ENCODE assay signal across 1 fruit fly cellular context in the genomic region with DNA sequence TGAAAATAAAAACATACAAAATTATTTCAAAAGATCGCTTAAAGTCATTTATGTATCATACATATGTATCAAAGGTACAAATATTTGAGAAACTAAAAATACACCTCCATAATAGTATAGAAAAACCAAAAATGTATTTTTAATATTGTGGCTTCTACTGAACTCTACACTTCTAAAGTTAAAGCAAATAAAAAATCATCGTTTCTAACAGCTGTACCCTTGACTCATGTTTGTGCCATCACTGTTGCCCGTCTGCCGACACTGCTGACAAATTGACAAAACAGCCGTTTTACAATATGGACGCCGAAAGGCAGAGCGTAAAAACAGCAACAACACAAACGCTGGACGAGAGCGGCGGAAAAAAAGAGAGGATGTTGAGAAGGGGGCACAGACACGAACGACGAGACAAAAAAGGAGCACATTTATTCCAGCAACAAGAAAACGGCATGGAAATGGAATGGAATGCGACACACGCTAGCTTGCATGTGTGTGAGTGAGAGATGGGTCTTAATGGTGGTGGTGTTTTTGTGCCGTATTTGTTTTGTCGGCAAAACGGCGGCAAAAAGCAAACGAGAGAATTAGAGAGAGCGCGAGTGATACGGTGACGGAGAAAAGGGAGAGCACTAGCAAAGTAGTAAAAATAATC.
TF ChIP-seq lines count a peak whose summit lies in the region.

No protein-coding gene starts in this region.

TF ChIP-seq in whole organism, embryonic, 481 proteins besides CTCF, POLR2A, EP300 and RAD21 (continued from another document and continues in another):
- peak; percentile 63 for TF ChIP-seq twi (tag; optimal IDR thresholded peaks at IDR 0.05; lab: Kevin White, UChicago)
- peak; percentile 73; the same call in 1 of the 3 replicates for TF ChIP-seq CG7357 (GFP tag; IDR thresholded peaks at IDR 0.05; lab: Robert Waterston, UW)
- no peak for TF ChIP-seq HLH4C (GFP tag; IDR thresholded peaks at IDR 0.05; lab: Robert Waterston, UW; ENCODE audit: partially characterized antibody)
- TF ChIP-seq CG4617 (GFP tag; optimal IDR thresholded peaks at IDR 0.05; lab: Kevin White, UChicago; ENCODE audit: borderline replicate concordance), result peak; percentile 2
- peak; percentile 83 for TF ChIP-seq nau (GFP tag; optimal IDR thresholded peaks at IDR 0.05; lab: Kevin White, UChicago)
- TF ChIP-seq tap (tag; optimal IDR thresholded peaks at IDR 0.05; lab: Kevin White, UChicago), result peak; percentile 73
- peak; percentile 74 for TF ChIP-seq run (tag; optimal IDR thresholded peaks at IDR 0.05; lab: Kevin White, UChicago)
- TF ChIP-seq Rx (GFP tag; IDR thresholded peaks at IDR 0.05; lab: Robert Waterston, UW), result no peak
- TF ChIP-seq CG10321 (GFP tag; IDR thresholded peaks at IDR 0.05; lab: Robert Waterston, UW), result no peak
- TF ChIP-seq HmgZ (tag; optimal IDR thresholded peaks at IDR 0.05; lab: Kevin White, UChicago), result peak; percentile 59
- peak; percentile 66; the same call in 2 of the 3 replicates for TF ChIP-seq CG11093 (GFP tag; IDR thresholded peaks at IDR 0.05; lab: Robert Waterston, UW)
- peak; percentile 76 for TF ChIP-seq CG15696 (tag; optimal IDR thresholded peaks at IDR 0.05; lab: Kevin White, UChicago)
- TF ChIP-seq Vsx1 (GFP tag; optimal IDR thresholded peaks at IDR 0.05; lab: Kevin White, UChicago), result peak; percentile 54
- TF ChIP-seq CG9797 (GFP tag; optimal IDR thresholded peaks at IDR 0.05; lab: Kevin White, UChicago), result no peak
- TF ChIP-seq CG30403 (GFP tag; optimal IDR thresholded peaks at IDR 0.05; lab: Kevin White, UChicago), result peak; percentile 82
- no peak for TF ChIP-seq Elba2 (GFP tag; optimal IDR thresholded peaks at IDR 0.05; lab: Kevin White, UChicago)
- TF ChIP-seq ara (GFP tag; IDR thresholded peaks at IDR 0.05; lab: Robert Waterston, UW), result no peak
- TF ChIP-seq lilli (GFP tag; optimal IDR thresholded peaks at IDR 0.05; lab: Kevin White, UChicago), result peak; percentile 86
- no peak for TF ChIP-seq Opbp (GFP tag; IDR thresholded peaks at IDR 0.05; lab: Robert Waterston, UW; ENCODE audit: partially characterized antibody)
- TF ChIP-seq CG7987 (GFP tag; optimal IDR thresholded peaks at IDR 0.05; lab: Kevin White, UChicago), result peak; percentile 69
- peak; percentile 87 for TF ChIP-seq Fer3 (tag; optimal IDR thresholded peaks at IDR 0.05; lab: Kevin White, UChicago)
- peak; percentile 88 for TF ChIP-seq shn (GFP tag; optimal IDR thresholded peaks at IDR 0.05; lab: Kevin White, UChicago)
- TF ChIP-seq Fer2 (tag; optimal IDR thresholded peaks at IDR 0.05; lab: Kevin White, UChicago), result peak; percentile 64
- no peak for TF ChIP-seq Ravus (GFP tag; IDR thresholded peaks at IDR 0.05; lab: Robert Waterston, UW)
- no peak for TF ChIP-seq ranshi (GFP tag; IDR thresholded peaks at IDR 0.05; lab: Robert Waterston, UW)
- peak; percentile 70 for TF ChIP-seq CG1529 (GFP tag; optimal IDR thresholded peaks at IDR 0.05; lab: Kevin White, UChicago)
- no peak for TF ChIP-seq stwl (tag; optimal IDR thresholded peaks at IDR 0.05; lab: Kevin White, UChicago)
- peak; percentile 92 for TF ChIP-seq Ets65A (GFP tag; lab: Kevin White, UChicago)
- no peak for TF ChIP-seq insv (GFP tag; optimal IDR thresholded peaks at IDR 0.05; lab: Kevin White, UChicago)
- TF ChIP-seq CG6813 (GFP tag; optimal IDR thresholded peaks at IDR 0.05; lab: Kevin White, UChicago), result peak; percentile 61
- peak; percentile 67 for TF ChIP-seq Ssrp (tag; optimal IDR thresholded peaks at IDR 0.05; lab: Kevin White, UChicago)
- peak; percentile 88 for TF ChIP-seq grau (tag; optimal IDR thresholded peaks at IDR 0.05; lab: Kevin White, UChicago)
- TF ChIP-seq CG7556 (GFP tag; optimal IDR thresholded peaks at IDR 0.05; lab: Kevin White, UChicago), result peak; percentile 81
- TF ChIP-seq caup (GFP tag; optimal IDR thresholded peaks at IDR 0.05; lab: Kevin White, UChicago; ENCODE audit: severe bottlenecking), result peak; percentile 85
- TF ChIP-seq CG11696 (GFP tag; IDR thresholded peaks at IDR 0.05; lab: Robert Waterston, UW), result no peak
- no peak for TF ChIP-seq CG11247 (GFP tag; IDR thresholded peaks at IDR 0.05; lab: Robert Waterston, UW)
- no peak for TF ChIP-seq CG1024 (GFP tag; IDR thresholded peaks at IDR 0.05; lab: Robert Waterston, UW)
- TF ChIP-seq unc-4 (GFP tag; IDR thresholded peaks at IDR 0.05; lab: Robert Waterston, UW; ENCODE audit: partially characterized antibody), result no peak
- TF ChIP-seq CG9437 (GFP tag; optimal IDR thresholded peaks at IDR 0.05; lab: Kevin White, UChicago), result peak; percentile 56
- TF ChIP-seq zen (tag; optimal IDR thresholded peaks at IDR 0.05; lab: Kevin White, UChicago), result peak; percentile 82
- peak; percentile 51 for TF ChIP-seq CG1647 (GFP tag; optimal IDR thresholded peaks at IDR 0.05; lab: Kevin White, UChicago)
- TF ChIP-seq hth (optimal IDR thresholded peaks at IDR 0.05; lab: Kevin White, UChicago), result no peak
- peak; percentile 64 for TF ChIP-seq B-H2 (GFP tag; optimal IDR thresholded peaks at IDR 0.05; lab: Kevin White, UChicago)
- peak; percentile 68 for TF ChIP-seq CG10267 (tag; optimal IDR thresholded peaks at IDR 0.05; lab: Kevin White, UChicago)
- peak; percentile 54 for TF ChIP-seq Abd-B (GFP tag; optimal IDR thresholded peaks at IDR 0.05; lab: Kevin White, UChicago)
- TF ChIP-seq CG34422 (GFP tag; IDR thresholded peaks at IDR 0.05; lab: Robert Waterston, UW), result no peak
- no peak for TF ChIP-seq Mrtf (GFP tag; IDR thresholded peaks at IDR 0.05; lab: Robert Waterston, UW)
- TF ChIP-seq repo (GFP tag; optimal IDR thresholded peaks at IDR 0.05; lab: Kevin White, UChicago), result peak; percentile 32
- TF ChIP-seq Bdp1 (GFP tag; optimal IDR thresholded peaks at IDR 0.05; lab: Kevin White, UChicago), result peak; percentile 53
- TF ChIP-seq CG13894 (tag; optimal IDR thresholded peaks at IDR 0.05; lab: Kevin White, UChicago), result peak; percentile 28
- peak; percentile 73 for TF ChIP-seq CG16863 (GFP tag; optimal IDR thresholded peaks at IDR 0.05; lab: Kevin White, UChicago)
- no peak for TF ChIP-seq CG17612 (GFP tag; IDR thresholded peaks at IDR 0.05; lab: Robert Waterston, UW)
- peak; percentile 89 for TF ChIP-seq unpg (GFP tag; optimal IDR thresholded peaks at IDR 0.05; lab: Kevin White, UChicago)
- TF ChIP-seq Poxn (GFP tag; IDR thresholded peaks at IDR 0.05; lab: Robert Waterston, UW), result no peak
- no peak for TF ChIP-seq sna (GFP tag; IDR thresholded peaks at IDR 0.05; lab: Robert Waterston, UW; ENCODE audit: partially characterized antibody)
- TF ChIP-seq CG18262 (tag; optimal IDR thresholded peaks at IDR 0.05; lab: Kevin White, UChicago), result peak; percentile 91
- peak; percentile 85 for TF ChIP-seq CHES-1-like (GFP tag; optimal IDR thresholded peaks at IDR 0.05; lab: Kevin White, UChicago)
- peak; percentile 83 for TF ChIP-seq pb (GFP tag; optimal IDR thresholded peaks at IDR 0.05; lab: Kevin White, UChicago)
- TF ChIP-seq CG14965 (GFP tag; optimal IDR thresholded peaks at IDR 0.05; lab: Kevin White, UChicago; ENCODE audit: borderline replicate concordance), result no peak
- TF ChIP-seq E2f1 (GFP tag; IDR thresholded peaks at IDR 0.05; lab: Robert Waterston, UW), result no peak
- TF ChIP-seq trem (tag; optimal IDR thresholded peaks at IDR 0.05; lab: Kevin White, UChicago), result peak; percentile 79
- peak; percentile 69 for TF ChIP-seq crc (GFP tag; optimal IDR thresholded peaks at IDR 0.05; lab: Kevin White, UChicago)
- TF ChIP-seq ind (GFP tag; optimal IDR thresholded peaks at IDR 0.05; lab: Kevin White, UChicago), result peak; percentile 84
- peak; percentile 79 for TF ChIP-seq CG1602 (GFP tag; optimal IDR thresholded peaks at IDR 0.05; lab: Kevin White, UChicago)
- TF ChIP-seq Hmx (GFP tag; optimal IDR thresholded peaks at IDR 0.05; lab: Kevin White, UChicago), result peak; percentile 41
- peak; percentile 74 for TF ChIP-seq odd (GFP tag; optimal IDR thresholded peaks at IDR 0.05; lab: Kevin White, UChicago)
- peak; percentile 78 for TF ChIP-seq ATbp (GFP tag; optimal IDR thresholded peaks at IDR 0.05; lab: Kevin White, UChicago)
- no peak for TF ChIP-seq sc (optimal IDR thresholded peaks at IDR 0.05; lab: Kevin White, UChicago)
- peak; percentile 68 for TF ChIP-seq sc (GFP tag; optimal IDR thresholded peaks at IDR 0.05; lab: Kevin White, UChicago)
- TF ChIP-seq D (optimal IDR thresholded peaks at IDR 0.05; lab: Kevin White, UChicago), result no peak
- peak; percentile 72 for TF ChIP-seq D (GFP tag; optimal IDR thresholded peaks at IDR 0.05; lab: Kevin White, UChicago)
- TF ChIP-seq CG42726 (GFP tag; IDR thresholded peaks at IDR 0.05; lab: Robert Waterston, UW; ENCODE audit: partially characterized antibody), result no peak
- TF ChIP-seq CG2116 (GFP tag; optimal IDR thresholded peaks at IDR 0.05; lab: Kevin White, UChicago), result peak; percentile 58
- TF ChIP-seq ken (GFP tag; IDR thresholded peaks at IDR 0.05; lab: Robert Waterston, UW), result no peak
- no peak for TF ChIP-seq ro (GFP tag; IDR thresholded peaks at IDR 0.05; lab: Robert Waterston, UW)
- TF ChIP-seq Xbp1 (GFP tag; optimal IDR thresholded peaks at IDR 0.05; lab: Kevin White, UChicago), result peak; percentile 79
- TF ChIP-seq Ptx1 (GFP tag; IDR thresholded peaks at IDR 0.05; lab: Robert Waterston, UW), result no peak
- peak; percentile 87 for TF ChIP-seq CG18599 (GFP tag; optimal IDR thresholded peaks at IDR 0.05; lab: Kevin White, UChicago)
- TF ChIP-seq CG7271 (tag; optimal IDR thresholded peaks at IDR 0.05; lab: Kevin White, UChicago), result peak; percentile 50
- peak; percentile 86 for TF ChIP-seq CG18619 (GFP tag; optimal IDR thresholded peaks at IDR 0.05; lab: Kevin White, UChicago)
- peak; percentile 66 for TF ChIP-seq Nf-YB (GFP tag; optimal IDR thresholded peaks at IDR 0.05; lab: Kevin White, UChicago)
- peak; percentile 83 for TF ChIP-seq Dip3 (GFP tag; optimal IDR thresholded peaks at IDR 0.05; lab: Kevin White, UChicago)
- TF ChIP-seq esg (GFP tag; conservative IDR thresholded peaks at IDR 0.05; lab: Robert Waterston, UW), result no peak
- no peak for TF ChIP-seq sob (GFP tag; IDR thresholded peaks at IDR 0.05; lab: Robert Waterston, UW)
- peak; percentile 73 for TF ChIP-seq CG18011 (GFP tag; optimal IDR thresholded peaks at IDR 0.05; lab: Kevin White, UChicago)
- peak; percentile 74 for TF ChIP-seq org-1 (GFP tag; optimal IDR thresholded peaks at IDR 0.05; lab: Kevin White, UChicago)
- peak; percentile 58 for TF ChIP-seq CG4282 (GFP tag; optimal IDR thresholded peaks at IDR 0.05; lab: Kevin White, UChicago)
- no peak for TF ChIP-seq Scr (GFP tag; IDR thresholded peaks at IDR 0.05; lab: Robert Waterston, UW; ENCODE audit: partially characterized antibody)
- no peak for TF ChIP-seq ci (GFP tag; IDR thresholded peaks at IDR 0.05; lab: Robert Waterston, UW)
- TF ChIP-seq chinmo (GFP tag; IDR thresholded peaks at IDR 0.05; lab: Robert Waterston, UW; ENCODE audit: partially characterized antibody), result no peak
- peak; percentile 79 for TF ChIP-seq Blimp-1 (GFP tag; optimal IDR thresholded peaks at IDR 0.05; lab: Kevin White, UChicago)
- TF ChIP-seq CG14710 (tag; optimal IDR thresholded peaks at IDR 0.05; lab: Kevin White, UChicago), result peak; percentile 82
- peak; percentile 63 for TF ChIP-seq Hand (GFP tag; optimal IDR thresholded peaks at IDR 0.05; lab: Kevin White, UChicago)
- TF ChIP-seq CG14860 (GFP tag; IDR thresholded peaks at IDR 0.05; lab: Robert Waterston, UW; ENCODE audit: partially characterized antibody), result no peak
- peak; percentile 52 for TF ChIP-seq cato (GFP tag; optimal IDR thresholded peaks at IDR 0.05; lab: Kevin White, UChicago; ENCODE audit: borderline replicate concordance)
- TF ChIP-seq CG4404 (GFP tag; IDR thresholded peaks at IDR 0.05; lab: Robert Waterston, UW), result no peak
- TF ChIP-seq CG10462 (GFP tag; optimal IDR thresholded peaks at IDR 0.05; lab: Kevin White, UChicago), result peak; percentile 71
- no peak for TF ChIP-seq Lim3 (GFP tag; IDR thresholded peaks at IDR 0.05; lab: Robert Waterston, UW)
- TF ChIP-seq dati (GFP tag; IDR thresholded peaks at IDR 0.05; lab: Robert Waterston, UW), result no peak
- TF ChIP-seq CG17385 (GFP tag; optimal IDR thresholded peaks at IDR 0.05; lab: Kevin White, UChicago), result peak; percentile 74
- peak; percentile 69 for TF ChIP-seq dm (GFP tag; optimal IDR thresholded peaks at IDR 0.05; lab: Kevin White, UChicago)
- TF ChIP-seq CG1792 (GFP tag; optimal IDR thresholded peaks at IDR 0.05; lab: Kevin White, UChicago), result peak; percentile 74
- no peak for TF ChIP-seq CG31388 (GFP tag; optimal IDR thresholded peaks at IDR 0.05; lab: Kevin White, UChicago)
- peak; percentile 83 for TF ChIP-seq fd96Cb (tag; optimal IDR thresholded peaks at IDR 0.05; lab: Kevin White, UChicago)
- no peak for TF ChIP-seq lbe (GFP tag; optimal IDR thresholded peaks at IDR 0.05; lab: Kevin White, UChicago)
- TF ChIP-seq gem (tag; optimal IDR thresholded peaks at IDR 0.05; lab: Kevin White, UChicago), result peak; percentile 92
- TF ChIP-seq pfk (GFP tag; optimal IDR thresholded peaks at IDR 0.05; lab: Kevin White, UChicago), result peak; percentile 97
- TF ChIP-seq CG5180 (GFP tag; optimal IDR thresholded peaks at IDR 0.05; lab: Kevin White, UChicago), result peak; percentile 62
- peak; percentile 63 for TF ChIP-seq Six4 (GFP tag; optimal IDR thresholded peaks at IDR 0.05; lab: Kevin White, UChicago)
- peak; percentile 82 for TF ChIP-seq D19B (GFP tag; optimal IDR thresholded peaks at IDR 0.05; lab: Kevin White, UChicago)
- TF ChIP-seq Med (GFP tag; lab: Kevin White, UChicago), result peak; percentile 97
- peak; percentile 72 for TF ChIP-seq Side (GFP tag; optimal IDR thresholded peaks at IDR 0.05; lab: Kevin White, UChicago)
- no peak for TF ChIP-seq CG8478 (optimal IDR thresholded peaks at IDR 0.05; lab: Kevin White, UChicago)
- TF ChIP-seq Lhr (GFP tag; optimal IDR thresholded peaks at IDR 0.05; lab: Kevin White, UChicago), result peak; percentile 25
- TF ChIP-seq Neu2 (GFP tag; optimal IDR thresholded peaks at IDR 0.05; lab: Kevin White, UChicago; ENCODE audit: borderline replicate concordance), result no peak
- peak; percentile 13 for TF ChIP-seq MTF-1 (GFP tag; optimal IDR thresholded peaks at IDR 0.05; lab: Kevin White, UChicago; ENCODE audit: borderline replicate concordance)
- peak; percentile 72 for TF ChIP-seq CG6654 (GFP tag; optimal IDR thresholded peaks at IDR 0.05; lab: Kevin White, UChicago)
- peak; percentile 98 for TF ChIP-seq CG15073 (GFP tag; optimal IDR thresholded peaks at IDR 0.05; lab: Kevin White, UChicago)
- TF ChIP-seq Sox100B (GFP tag; optimal IDR thresholded peaks at IDR 0.05; lab: Kevin White, UChicago), result peak; percentile 86
- TF ChIP-seq CG17802 (tag; optimal IDR thresholded peaks at IDR 0.05; lab: Kevin White, UChicago), result peak; percentile 56
- no peak for TF ChIP-seq CG14050 (GFP tag; IDR thresholded peaks at IDR 0.05; lab: Robert Waterston, UW)
- TF ChIP-seq chm (GFP tag; IDR thresholded peaks at IDR 0.05; lab: Robert Waterston, UW), result no peak
- TF ChIP-seq z (GFP tag; IDR thresholded peaks at IDR 0.05; lab: Robert Waterston, UW), result no peak
- no peak for TF ChIP-seq Optix (GFP tag; IDR thresholded peaks at IDR 0.05; lab: Robert Waterston, UW)
- no peak for TF ChIP-seq sim (GFP tag; IDR thresholded peaks at IDR 0.05; lab: Robert Waterston, UW)
